Worm (Caenorhabditis elegans) whole organism, L2 larva: ENCODE measurements around the gene spe-29.

Source experiments
- blmp-1 ChIP-seq: sonication (generic microtip); optimal IDR thresholded peaks from 2 replicates; lab custom pipeline; 2017; ENCODE audit warnings: missing genetic modification characterization, mild to moderate bottlenecking, missing compliant biosample characterization, antibody characterized with exemption, moderate library complexity; ENCODE audit not compliant: insufficient read depth
- lsy-2 ChIP-seq, 2 experiments: fragments of 150-350 bp in 1 of 2; sonication (generic microtip) in 1 of 2; optimal IDR thresholded peaks; 2 replicates each; lab custom pipeline; 2014 to 2017; ENCODE audit warnings: missing biosample characterization in 2 of 2, missing genetic modification characterization in 2 of 2
- mab-5 ChIP-seq: fragments of 150-350 bp; optimal IDR thresholded peaks from 2 replicates; lab custom pipeline; 2014; ENCODE audit warnings: missing biosample characterization, missing genetic modification characterization

DNA sequence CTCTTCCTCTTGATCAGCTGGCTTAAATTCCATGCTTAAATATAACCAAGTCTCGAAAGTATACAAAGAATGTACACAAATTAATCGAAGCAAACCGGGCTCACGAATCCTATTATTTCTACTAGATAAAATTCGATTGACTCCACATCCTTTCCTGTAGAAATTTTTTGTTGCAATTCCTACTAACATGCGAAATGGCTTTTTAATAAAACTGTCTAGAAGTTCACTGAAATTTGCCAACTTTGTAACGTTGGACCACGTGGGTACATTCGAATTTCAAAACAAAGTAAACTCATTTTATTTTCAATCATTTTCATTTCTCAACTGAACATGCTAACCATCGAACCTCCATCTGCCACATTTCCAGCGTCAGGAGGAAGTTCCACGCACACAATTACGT lies 38.6 kb upstream of the spe-29 start, which contains the start of gene ssp-32:
- TF ChIP-seq blmp-1 (tag; lab: Kevin White, UChicago) (no peak), mab-5 (no peak), lsy-2 (tag; optimal IDR thresholded peaks at IDR 0.05; lab: Kevin White, UChicago) (no peak)
